Worm (Caenorhabditis elegans) whole organism, young adult: ENCODE data around the gene sqv-1.

Experiments used
- C17E4.6 ChIP-seq: fragments of 200-800 bp; sonication (Bioruptor generic); IDR thresholded peaks from 2 replicates; pipeline ENCODE4 v1.3.6; 2022; ENCODE audit warnings: missing genetic modification reagents, missing genetic modification characterization, missing compliant biosample characterization
- D2030.7 ChIP-seq: fragments of 200-800 bp; sonication (Bioruptor generic); IDR thresholded peaks from 2 replicates; pipeline ENCODE4 v1.3.6; 2022; ENCODE audit warnings: missing genetic modification reagents, missing genetic modification characterization, missing compliant biosample characterization
- F10E7.11 ChIP-seq: sonication (generic microtip); optimal IDR thresholded peaks from 2 replicates; lab custom pipeline; 2017; ENCODE audit warnings: mild to moderate bottlenecking, missing genetic modification characterization, moderate library complexity, missing compliant biosample characterization
- F22D6.2 ChIP-seq: sonication (generic microtip); optimal IDR thresholded peaks from 2 replicates; lab custom pipeline; 2016; ENCODE audit warnings: mild to moderate bottlenecking, missing genetic modification characterization, missing compliant biosample characterization
- F33H1.4 ChIP-seq: fragments of 200-800 bp; sonication (Bioruptor generic); IDR thresholded peaks from 2 replicates; pipeline ENCODE4 v1.3.6; 2022; ENCODE audit warnings: missing genetic modification reagents, missing genetic modification characterization, missing compliant biosample characterization
- F52B5.7 ChIP-seq: sonication (generic microtip); optimal IDR thresholded peaks from 2 replicates; lab custom pipeline; 2016; ENCODE audit warnings: mild to moderate bottlenecking, missing genetic modification characterization, missing compliant biosample characterization
- F57C9.4 ChIP-seq: sonication (generic microtip); optimal IDR thresholded peaks from 2 replicates; lab custom pipeline; 2017; ENCODE audit warnings: mild to moderate bottlenecking, missing genetic modification characterization, missing compliant biosample characterization
- K11D2.4 ChIP-seq: fragments of 200-800 bp; sonication (Bioruptor generic); IDR thresholded peaks from 2 replicates; pipeline ENCODE4 v1.3.6; 2022; ENCODE audit warnings: missing genetic modification reagents, missing genetic modification characterization, missing compliant biosample characterization
- T26A5.8 ChIP-seq: sonication (generic microtip); optimal IDR thresholded peaks from 2 replicates; lab custom pipeline; 2016; ENCODE audit warnings: missing genetic modification characterization, missing compliant biosample characterization
- Y53G8AR.9 ChIP-seq: fragments of 200-800 bp; sonication (Bioruptor generic); conservative IDR thresholded peaks from 2 replicates; pipeline ENCODE4 v1.3.6; 2022; ENCODE audit warnings: missing genetic modification reagents, missing genetic modification characterization, missing compliant biosample characterization
- Y56A3A.18 ChIP-seq: fragments of 200-800 bp; sonication (Bioruptor generic); IDR thresholded peaks from 2 replicates; pipeline ENCODE4 v1.3.6; 2022; ENCODE audit warnings: missing genetic modification reagents, missing genetic modification characterization, missing compliant biosample characterization
- Y67H2A.10 ChIP-seq: fragments of 200-800 bp; sonication (Bioruptor generic); conservative IDR thresholded peaks from 2 replicates; pipeline ENCODE4 v1.3.6; 2022; ENCODE audit warnings: missing genetic modification reagents, missing genetic modification characterization, missing compliant biosample characterization
- attf-5 ChIP-seq: fragments of 200-800 bp; sonication (Bioruptor generic); optimal IDR thresholded peaks from 2 replicates; lab custom pipeline; 2018; ENCODE audit warnings: mild to moderate bottlenecking, missing genetic modification characterization, missing compliant biosample characterization
- attf-6 ChIP-seq: fragments of 200-800 bp; sonication (Bioruptor generic); IDR thresholded peaks from 2 replicates; pipeline ENCODE4 v1.3.6; 2022; ENCODE audit warnings: missing genetic modification reagents, missing genetic modification characterization, missing compliant biosample characterization
- bed-1 ChIP-seq: fragments of 200-800 bp; sonication (Bioruptor generic); IDR thresholded peaks from 2 replicates; pipeline ENCODE4 v1.3.6; 2022; ENCODE audit warnings: missing genetic modification reagents, missing genetic modification characterization, missing compliant biosample characterization
- dox-1 ChIP-seq: fragments of 200-800 bp; sonication (Bioruptor generic); IDR thresholded peaks from 2 replicates; pipeline ENCODE4 v1.3.6; 2022; ENCODE audit warnings: missing genetic modification reagents, missing genetic modification characterization, missing compliant biosample characterization
- dpff-1 ChIP-seq: sonication (generic microtip); optimal IDR thresholded peaks from 2 replicates; lab custom pipeline; 2017; ENCODE audit warnings: mild to moderate bottlenecking, missing genetic modification characterization, missing compliant biosample characterization
- dpl-1 ChIP-seq: fragments of 150-350 bp; optimal IDR thresholded peaks from 2 replicates; lab custom pipeline; 2014; ENCODE audit warnings: missing biosample characterization, missing genetic modification reagents, missing genetic modification characterization
- fkh-3 ChIP-seq: sonication (generic microtip); optimal IDR thresholded peaks from 2 replicates; lab custom pipeline; 2016; ENCODE audit warnings: mild to moderate bottlenecking, missing genetic modification characterization, missing compliant biosample characterization
- gei-17 ChIP-seq: fragments of 200-800 bp; sonication (Bioruptor generic); optimal IDR thresholded peaks from 2 replicates; lab custom pipeline; 2018; ENCODE audit warnings: mild to moderate bottlenecking, missing genetic modification characterization, missing compliant biosample characterization
- him-1 ChIP-seq: sonication (generic microtip); optimal IDR thresholded peaks from 2 replicates; lab custom pipeline; 2016; ENCODE audit warnings: missing genotype, missing genetic modification reagents, missing genetic modification characterization, missing compliant biosample characterization
- hlh-12 ChIP-seq: sonication (generic microtip); optimal IDR thresholded peaks from 2 replicates; lab custom pipeline; 2016; ENCODE audit warnings: missing genetic modification characterization, missing compliant biosample characterization
- lin-40 ChIP-seq: sonication (generic microtip); optimal IDR thresholded peaks from 2 replicates; lab custom pipeline; 2016; ENCODE audit warnings: missing genetic modification characterization, mild to moderate bottlenecking, missing compliant biosample characterization, missing genotype, missing genetic modification reagents
- lin-54 ChIP-seq: fragments of 200-800 bp; sonication (Bioruptor generic); optimal IDR thresholded peaks from 2 replicates; lab custom pipeline; 2018; ENCODE audit warnings: mild to moderate bottlenecking, missing genetic modification characterization, missing compliant biosample characterization
- madf-3 ChIP-seq: fragments of 200-800 bp; sonication (Bioruptor generic); IDR thresholded peaks from 2 replicates; pipeline ENCODE4 v1.3.6; 2022; ENCODE audit warnings: missing genetic modification reagents, missing genetic modification characterization, missing compliant biosample characterization
- nfya-1 ChIP-seq: sonication (generic microtip); optimal IDR thresholded peaks from 2 replicates; lab custom pipeline; 2017; ENCODE audit warnings: antibody characterized with exemption, missing compliant biosample characterization, missing genetic modification characterization, borderline replicate concordance; ENCODE audit not compliant: insufficient read depth
- nfya-2 ChIP-seq: fragments of 200-800 bp; sonication (Bioruptor generic); IDR thresholded peaks from 2 replicates; pipeline ENCODE4 v1.3.6; 2022; ENCODE audit warnings: missing genetic modification reagents, missing genetic modification characterization, missing compliant biosample characterization
- nfyb-1 ChIP-seq: fragments of 200-800 bp; sonication (Bioruptor generic); IDR thresholded peaks from 2 replicates; pipeline ENCODE4 v1.3.6; 2022; ENCODE audit warnings: missing genetic modification reagents, missing genetic modification characterization, missing compliant biosample characterization
- nhr-120 ChIP-seq: fragments of 200-800 bp; sonication (Bioruptor generic); IDR thresholded peaks from 2 replicates; pipeline ENCODE4 v1.3.6; 2022; ENCODE audit warnings: missing genetic modification characterization, missing compliant biosample characterization
- nhr-179 ChIP-seq: sonication (generic microtip); optimal IDR thresholded peaks from 2 replicates; lab custom pipeline; 2016; ENCODE audit warnings: mild to moderate bottlenecking, missing genetic modification characterization, missing compliant biosample characterization
- nhr-90 ChIP-seq: sonication (generic microtip); optimal IDR thresholded peaks from 2 replicates; lab custom pipeline; 2016; ENCODE audit warnings: missing genotype, mild to moderate bottlenecking, missing genetic modification characterization, missing compliant biosample characterization
- pbrm-1 ChIP-seq: fragments of 200-800 bp; sonication (Bioruptor generic); IDR thresholded peaks from 2 replicates; pipeline ENCODE4 v1.3.6; 2022; ENCODE audit warnings: missing genetic modification reagents, missing genetic modification characterization, missing compliant biosample characterization
- pha-4 ChIP-seq: fragments of 150-350 bp; sonication (generic microtip); optimal IDR thresholded peaks from 2 replicates; lab custom pipeline; 2014; ENCODE audit warnings: missing biosample characterization, missing genetic modification reagents, missing genetic modification characterization
- rcor-1 ChIP-seq: fragments of 200-800 bp; sonication (Bioruptor generic); IDR thresholded peaks from 2 replicates; pipeline ENCODE4 v1.3.6; 2022; ENCODE audit warnings: missing genetic modification reagents, missing genetic modification characterization, missing compliant biosample characterization
- rpc-1 ChIP-seq, 2 experiments: fragments of 150-350 bp in 1 of 2; sonication (generic microtip) in 1 of 2; optimal IDR thresholded peaks; 2 replicates each; lab custom pipeline; 2014 to 2018; ENCODE audit warnings: missing biosample characterization in 1 of 2, missing genetic modification characterization in 1 of 2, missing genetic modification reagents in 1 of 2, missing genotype in 1 of 2
- sea-2 ChIP-seq: fragments of 200-800 bp; sonication (Bioruptor generic); IDR thresholded peaks from 2 replicates; pipeline ENCODE4 v1.3.6; 2022; ENCODE audit warnings: missing genetic modification characterization, missing compliant biosample characterization
- snpc-1.3 ChIP-seq: sonication (generic microtip); optimal IDR thresholded peaks from 2 replicates; lab custom pipeline; 2017; ENCODE audit warnings: missing genetic modification characterization, mild to moderate bottlenecking, missing compliant biosample characterization, antibody characterized with exemption, moderate library complexity, missing genotype, missing genetic modification reagents; ENCODE audit not compliant: insufficient read depth
- snpc-3.4 ChIP-seq: sonication (generic microtip); optimal IDR thresholded peaks from 2 replicates; lab custom pipeline; 2017; ENCODE audit warnings: missing genetic modification characterization, mild to moderate bottlenecking, missing compliant biosample characterization, antibody characterized with exemption, moderate library complexity, missing genotype, missing genetic modification reagents
- snpc-4 ChIP-seq, 5 experiments: fragments of 150-350 bp in 1 of 5; sonication (generic microtip) in 4 of 5; optimal IDR thresholded peaks; 2 replicates each; lab custom pipeline; 2014 to 2018; ENCODE audit warnings: missing genetic modification characterization in 5 of 5, missing biosample characterization in 3 of 5, antibody characterized with exemption in 2 of 5, mild to moderate bottlenecking in 2 of 5, missing compliant biosample characterization in 2 of 5, missing genotype in 2 of 5, moderate library complexity in 2 of 5, missing genetic modification reagents in 1 of 5
- somi-1 ChIP-seq: fragments of 200-800 bp; sonication (Bioruptor generic); optimal IDR thresholded peaks from 2 replicates; lab custom pipeline; 2018; ENCODE audit warnings: mild to moderate bottlenecking, missing genetic modification characterization, missing compliant biosample characterization
- tlf-1 ChIP-seq: fragments of 200-800 bp; sonication (Bioruptor generic); optimal IDR thresholded peaks from 2 replicates; lab custom pipeline; 2018; ENCODE audit warnings: mild to moderate bottlenecking, missing genetic modification characterization, missing compliant biosample characterization
- unc-130 ChIP-seq: sonication (generic microtip); optimal IDR thresholded peaks from 2 replicates; lab custom pipeline; 2016; ENCODE audit warnings: missing genetic modification reagents, missing genetic modification characterization, missing compliant biosample characterization
- unc-62 ChIP-seq: fragments of 150-350 bp; optimal IDR thresholded peaks from 2 replicates; lab custom pipeline; 2014; ENCODE audit warnings: missing biosample characterization, missing genetic modification reagents, missing genetic modification characterization
- xnd-1 ChIP-seq: sonication (generic microtip); optimal IDR thresholded peaks from 2 replicates; lab custom pipeline; 2016; ENCODE audit warnings: missing genotype, missing genetic modification reagents, missing genetic modification characterization, missing compliant biosample characterization
- ztf-18 ChIP-seq: sonication (generic microtip); optimal IDR thresholded peaks from 2 replicates; lab custom pipeline; 2016; ENCODE audit warnings: missing genotype, mild to moderate bottlenecking, missing genetic modification characterization, missing compliant biosample characterization
- ztf-6 ChIP-seq: fragments of 200-800 bp; sonication (Bioruptor generic); IDR thresholded peaks from 2 replicates; pipeline ENCODE4 v1.3.6; 2022; ENCODE audit warnings: missing genetic modification reagents, missing genetic modification characterization, missing compliant biosample characterization

The sqv-1 gene

ce11 chrIV:8332526-8332925, 28.4 kb upstream of the sqv-1 start, which contains the start of gene lys-10:
TSS of gene lys-10 (plus strand) at chrIV:8332826.
- TF ChIP-seq F10E7.11 (tag; lab: Kevin White, UChicago) (no peak), madf-3 (GFP tag; lab: Robert Waterston, UW) (no peak), Y67H2A.10 (GFP tag; lab: Robert Waterston, UW) (no peak), T26A5.8 (no peak), bed-1 (GFP tag; lab: Robert Waterston, UW) (no peak), lin-40 (no peak), somi-1 (no peak), nhr-179 (tag; lab: Kevin White, UChicago) (no peak), F57C9.4 (tag; lab: Kevin White, UChicago) (no peak), nfyb-1 (GFP tag; lab: Robert Waterston, UW) (no peak), him-1 (tag; lab: Kevin White, UChicago) (no peak), lin-54 (GFP tag; lab: Kevin White, UChicago) (no peak), F22D6.2 (tag; lab: Kevin White, UChicago) (no peak), C17E4.6 (no peak), tlf-1 (no peak), Y53G8AR.9 (GFP tag; lab: Robert Waterston, UW) (no peak), D2030.7 (no peak), attf-6 (no peak), unc-62 (no peak), nfya-1 (tag; lab: Kevin White, UChicago) (no peak)

ce11 chrIV:8333034-8333433, 27.9 kb upstream of the sqv-1 start:
- no peak for TF ChIP-seq unc-130
- TF ChIP-seq hlh-12, result no peak
- TF ChIP-seq nhr-90, result no peak
- TF ChIP-seq dox-1 (GFP tag; lab: Robert Waterston, UW), result no peak
- no peak for TF ChIP-seq F22D6.2 (tag; lab: Kevin White, UChicago)
- no peak for TF ChIP-seq F33H1.4 (GFP tag; lab: Robert Waterston, UW)
- TF ChIP-seq sea-2, result no peak
- no peak for TF ChIP-seq nfya-1 (tag; lab: Kevin White, UChicago)
- TF ChIP-seq ztf-18 (tag; lab: Kevin White, UChicago), result no peak
- TF ChIP-seq ztf-6 (GFP tag; lab: Robert Waterston, UW), result no peak
- no peak for TF ChIP-seq attf-5 (GFP tag; lab: Kevin White, UChicago)
- TF ChIP-seq rcor-1 (GFP tag; lab: Robert Waterston, UW), result no peak
- TF ChIP-seq, all 124 proteins: peak for 0

ce11 chrIV:8333554-8333953, 27.4 kb upstream of the sqv-1 start:
- TF ChIP-seq snpc-4 (GFP tag; optimal IDR thresholded peaks at IDR 0.05; lab: Kevin White, UChicago) (no peak), snpc-4 (tag; optimal IDR thresholded peaks at IDR 0.05; lab: Kevin White, UChicago) (no peak), gei-17 (GFP tag; lab: Kevin White, UChicago) (no peak), bed-1 (GFP tag; lab: Robert Waterston, UW) (no peak), tlf-1 (no peak), pha-4 (tag; lab: Kevin White, UChicago) (no peak), fkh-3 (tag; lab: Kevin White, UChicago) (no peak), rpc-1 (optimal IDR thresholded peaks at IDR 0.05; lab: Kevin White, UChicago) (no peak), rpc-1 (tag; optimal IDR thresholded peaks at IDR 0.05; lab: Kevin White, UChicago) (no peak), dpff-1 (tag; lab: Kevin White, UChicago) (no peak), F52B5.7 (no peak), nfya-2 (GFP tag; lab: Robert Waterston, UW) (no peak), Y56A3A.18 (GFP tag; lab: Robert Waterston, UW) (no peak), unc-130 (no peak), pbrm-1 (GFP tag; lab: Robert Waterston, UW) (no peak), K11D2.4 (GFP tag; lab: Robert Waterston, UW) (no peak), xnd-1 (tag; lab: Kevin White, UChicago) (no peak), snpc-3.4 (tag; lab: Kevin White, UChicago) (no peak), snpc-1.3 (tag; lab: Kevin White, UChicago) (no peak), nhr-120 (no peak), dpl-1 (GFP tag; lab: Kevin White, UChicago) (no peak)
